Fruit fly (Drosophila melanogaster) whole organism, embryonic: Measurements from ENCODE around the gene CG10317.

Experiments used
- Abd-B ChIP-seq: fragments of 200-800 bp; sonication (Bioruptor generic); optimal IDR thresholded peaks from 2 replicates; lab custom pipeline; 2018; ENCODE audit warnings: missing biosample characterization, mild to moderate bottlenecking, missing genetic modification characterization, moderate library complexity
- Atf-2 ChIP-seq: fragments of 200-800 bp; sonication (Bioruptor generic); optimal IDR thresholded peaks from 2 replicates; lab custom pipeline; 2016; ENCODE audit warnings: missing biosample characterization, missing genetic modification characterization
- CG10366 ChIP-seq: fragments of 200-800 bp; sonication (Bioruptor generic); IDR thresholded peaks from 2 replicates; pipeline ENCODE4 v1.3.6; 2022; ENCODE audit warnings: missing biosample characterization, missing genetic modification characterization
- CG12155 ChIP-seq: fragments of 200-800 bp; sonication (Bioruptor generic); optimal IDR thresholded peaks from 3 replicates; lab custom pipeline; 2016; ENCODE audit warnings: missing biosample characterization, missing genetic modification characterization
- CG31365 ChIP-seq: fragments of 200-800 bp; sonication (Bioruptor generic); optimal IDR thresholded peaks from 2 replicates; lab custom pipeline; 2018; ENCODE audit warnings: missing biosample characterization, mild to moderate bottlenecking, missing genetic modification characterization
- CG31388 ChIP-seq: fragments of 200-800 bp; sonication (Bioruptor generic); optimal IDR thresholded peaks from 2 replicates; lab custom pipeline; 2016; ENCODE audit warnings: missing biosample characterization, missing genetic modification characterization
- CG31441 ChIP-seq: fragments of 200-800 bp; sonication (Bioruptor generic); IDR thresholded peaks from 2 replicates; pipeline ENCODE4 v1.3.6; 2022; ENCODE audit warnings: missing biosample characterization, missing genetic modification characterization
- CG32532 ChIP-seq: fragments of 200-800 bp; sonication (Bioruptor generic); IDR thresholded peaks from 2 replicates; pipeline ENCODE4 v1.3.6; 2022; ENCODE audit warnings: missing biosample characterization, missing genetic modification characterization
- CG32767 ChIP-seq: fragments of 200-800 bp; sonication (Bioruptor generic); IDR thresholded peaks from 2 replicates; pipeline ENCODE4 v1.3.6; 2022; ENCODE audit warnings: missing biosample characterization, missing genetic modification characterization
- CG43689 ChIP-seq: fragments of 200-800 bp; sonication (Bioruptor generic); IDR thresholded peaks from 2 replicates; pipeline ENCODE4 v1.3.6; 2022; ENCODE audit warnings: missing biosample characterization, missing genetic modification characterization
- CG5953 ChIP-seq: fragments of 200-800 bp; sonication (Bioruptor generic); IDR thresholded peaks from 2 replicates; pipeline ENCODE4 v1.3.6; 2022; ENCODE audit warnings: missing biosample characterization, missing genetic modification characterization
- CG7987 ChIP-seq: fragments of 200-800 bp; sonication (Bioruptor generic); optimal IDR thresholded peaks from 2 replicates; lab custom pipeline; 2018; ENCODE audit warnings: missing biosample characterization, mild to moderate bottlenecking, missing genetic modification characterization, moderate library complexity
- CG8924 ChIP-seq: fragments of 200-800 bp; optimal IDR thresholded peaks from 3 replicates; lab custom pipeline; 2019; ENCODE audit warnings: missing biosample characterization, mild to moderate bottlenecking, missing genetic modification characterization, moderate library complexity
- CG8944 ChIP-seq: fragments of 200-800 bp; sonication (Bioruptor generic); optimal IDR thresholded peaks from 3 replicates; lab custom pipeline; 2016; ENCODE audit warnings: missing biosample characterization, missing genetic modification characterization
- CkIIα-i1 ChIP-seq: fragments of 200-800 bp; sonication (Bioruptor generic); IDR thresholded peaks from 2 replicates; pipeline ENCODE4 v1.3.6; 2022; ENCODE audit warnings: missing biosample characterization, missing genetic modification characterization
- CrebB ChIP-seq: fragments of 200-800 bp; sonication (Bioruptor generic); optimal IDR thresholded peaks from 3 replicates; lab custom pipeline; 2018; ENCODE audit warnings: missing biosample characterization, mild to moderate bottlenecking, missing genetic modification characterization
- D19A ChIP-seq: fragments of 200-800 bp; optimal IDR thresholded peaks from 3 replicates; lab custom pipeline; 2019; ENCODE audit warnings: missing biosample characterization, mild to moderate bottlenecking, missing genetic modification characterization, moderate library complexity
- Dek ChIP-seq: fragments of 200-800 bp; sonication (Bioruptor generic); optimal IDR thresholded peaks from 3 replicates; lab custom pipeline; 2019; ENCODE audit warnings: missing biosample characterization, mild to moderate bottlenecking, missing genetic modification characterization, moderate library complexity
- Dip3 ChIP-seq: fragments of 200-800 bp; sonication (Bioruptor generic); optimal IDR thresholded peaks from 3 replicates; lab custom pipeline; 2016; ENCODE audit warnings: missing biosample characterization, missing genetic modification characterization
- Doc3 ChIP-seq: fragments of 200-800 bp; sonication (Bioruptor generic); IDR thresholded peaks from 3 replicates; pipeline ENCODE4 v1.3.6; 2022; ENCODE audit warnings: missing biosample characterization, missing genetic modification characterization; ENCODE audit not compliant: partially characterized antibody
- GATAe ChIP-seq: fragments of 200-800 bp; sonication (Bioruptor generic); conservative IDR thresholded peaks from 2 replicates; pipeline ENCODE4 v1.3.6; 2022; ENCODE audit warnings: missing biosample characterization, missing genetic modification characterization
- NC2α ChIP-seq: fragments of 200-800 bp; sonication (Bioruptor generic); optimal IDR thresholded peaks from 2 replicates; lab custom pipeline; 2016; ENCODE audit warnings: missing biosample characterization, missing genetic modification characterization
- Nf-YB ChIP-seq: fragments of 200-800 bp; sonication (Bioruptor generic); optimal IDR thresholded peaks from 3 replicates; lab custom pipeline; 2019; ENCODE audit warnings: missing biosample characterization, mild to moderate bottlenecking, missing genetic modification characterization, moderate library complexity
- Nf-YC ChIP-seq: fragments of 200-800 bp; optimal IDR thresholded peaks from 3 replicates; lab custom pipeline; 2019; ENCODE audit warnings: missing biosample characterization, mild to moderate bottlenecking, missing genetic modification characterization, moderate library complexity
- Oaz ChIP-seq: fragments of 200-800 bp; sonication (Bioruptor generic); IDR thresholded peaks from 2 replicates; pipeline ENCODE4 v1.3.6; 2022; ENCODE audit warnings: missing biosample characterization, missing genetic modification characterization
- Pdp1 ChIP-seq, 2 experiments: fragments of 200-800 bp; sonication (Bioruptor generic); optimal IDR thresholded peaks; 3 replicates each; lab custom pipeline; 2016; ENCODE audit warnings: missing biosample characterization in 2 of 2, missing genetic modification characterization in 2 of 2, mild to moderate bottlenecking in 1 of 2, moderate library complexity in 1 of 2
- Rfx ChIP-seq: fragments of 200-800 bp; sonication (Bioruptor generic); IDR thresholded peaks from 2 replicates; pipeline ENCODE4 v1.3.6; 2022; ENCODE audit warnings: missing biosample characterization, missing genetic modification characterization
- Trl ChIP-seq, 3 experiments: fragments of >200 bp in 2 of 3; fragments of 200-800 bp in 1 of 3; sonication (Bioruptor generic) in 1 of 3; optimal IDR thresholded peaks; 2 replicates in 1 of 3; 3 replicates in 2 of 3; lab custom pipeline; 2016 to 2017; ENCODE audit warnings: missing biosample characterization in 1 of 3, missing genetic modification characterization in 1 of 3
- ap ChIP-seq: fragments of 200-800 bp; sonication (Bioruptor generic); IDR thresholded peaks from 2 replicates; pipeline ENCODE4 v1.3.6; 2022; ENCODE audit warnings: missing biosample characterization, missing genetic modification characterization
- crol ChIP-seq: fragments of 200-800 bp; sonication (Bioruptor generic); IDR thresholded peaks from 2 replicates; pipeline ENCODE4 v1.3.6; 2022; ENCODE audit warnings: missing biosample characterization, missing genetic modification characterization
- da ChIP-seq: fragments of 200-800 bp; sonication (Bioruptor generic); optimal IDR thresholded peaks from 2 replicates; lab custom pipeline; 2016; ENCODE audit warnings: missing biosample characterization, missing genetic modification characterization
- dan ChIP-seq: fragments of 200-800 bp; sonication (Bioruptor generic); IDR thresholded peaks from 2 replicates; pipeline ENCODE4 v1.3.6; 2022; ENCODE audit warnings: missing biosample characterization, missing genetic modification characterization
- ewg ChIP-seq: fragments of 200-800 bp; sonication (Bioruptor generic); optimal IDR thresholded peaks from 3 replicates; lab custom pipeline; 2017; ENCODE audit warnings: mild to moderate bottlenecking, missing biosample characterization, missing genetic modification reagents, missing genetic modification characterization
- grau ChIP-seq: fragments of 200-800 bp; optimal IDR thresholded peaks from 3 replicates; lab custom pipeline; 2019; ENCODE audit warnings: missing biosample characterization, mild to moderate bottlenecking, missing genetic modification characterization, moderate library complexity
- hbn ChIP-seq: fragments of 200-800 bp; sonication (Bioruptor generic); IDR thresholded peaks from 2 replicates; pipeline ENCODE4 v1.3.6; 2022; ENCODE audit warnings: missing biosample characterization, missing genetic modification characterization; ENCODE audit not compliant: partially characterized antibody
- p53 ChIP-seq: fragments of 200-800 bp; sonication (Bioruptor generic); optimal IDR thresholded peaks from 2 replicates; lab custom pipeline; 2016; ENCODE audit warnings: missing biosample characterization, missing genetic modification characterization
- pan ChIP-seq, 4 experiments: fragments of >200 bp in 3 of 4; fragments of 200-800 bp in 1 of 4; sonication (Bioruptor generic) in 1 of 4; optimal IDR thresholded peaks in 3 of 4; IDR thresholded peaks in 1 of 4; 2 replicates each; pipeline versions ENCODE4 v1.3.6 to Lab custom; 2017 to 2022; ENCODE audit warnings: missing biosample characterization in 2 of 4, missing genetic modification characterization in 2 of 4, mixed read lengths in 1 of 4
- pb ChIP-seq: fragments of 200-800 bp; sonication (Bioruptor generic); optimal IDR thresholded peaks from 3 replicates; lab custom pipeline; 2016; ENCODE audit warnings: missing biosample characterization, missing genetic modification characterization
- phol ChIP-seq: fragments of 200-800 bp; sonication (Bioruptor generic); optimal IDR thresholded peaks from 3 replicates; lab custom pipeline; 2018; ENCODE audit warnings: missing biosample characterization, mild to moderate bottlenecking, missing genetic modification characterization, moderate library complexity
- ro ChIP-seq: fragments of 200-800 bp; sonication (Bioruptor generic); IDR thresholded peaks from 2 replicates; pipeline ENCODE4 v1.3.6; 2022; ENCODE audit warnings: missing biosample characterization, missing genetic modification characterization
- seq ChIP-seq: fragments of 200-800 bp; sonication (Bioruptor generic); IDR thresholded peaks from 2 replicates; pipeline ENCODE4 v1.3.6; 2022; ENCODE audit warnings: missing biosample characterization, missing genetic modification characterization
- slou ChIP-seq: fragments of 200-800 bp; sonication (Bioruptor generic); optimal IDR thresholded peaks from 3 replicates; lab custom pipeline; 2016; ENCODE audit warnings: missing biosample characterization, missing genetic modification characterization
- tap ChIP-seq: fragments of 200-800 bp; optimal IDR thresholded peaks from 3 replicates; lab custom pipeline; 2019; ENCODE audit warnings: missing biosample characterization, mild to moderate bottlenecking, missing genetic modification characterization, moderate library complexity
- tna ChIP-seq: fragments of 200-800 bp; sonication (Bioruptor generic); IDR thresholded peaks from 2 replicates; pipeline ENCODE4 v1.3.6; 2022; ENCODE audit warnings: missing biosample characterization, missing genetic modification characterization; ENCODE audit not compliant: partially characterized antibody
- unc-4 ChIP-seq: fragments of 200-800 bp; sonication (Bioruptor generic); IDR thresholded peaks from 2 replicates; pipeline ENCODE4 v1.3.6; 2022; ENCODE audit warnings: missing biosample characterization, missing genetic modification characterization; ENCODE audit not compliant: partially characterized antibody
- zf30C ChIP-seq: fragments of 200-800 bp; sonication (Bioruptor generic); optimal IDR thresholded peaks from 3 replicates; lab custom pipeline; 2018; ENCODE audit warnings: missing biosample characterization, mild to moderate bottlenecking, missing genetic modification characterization

CG10317 gene

DNA sequence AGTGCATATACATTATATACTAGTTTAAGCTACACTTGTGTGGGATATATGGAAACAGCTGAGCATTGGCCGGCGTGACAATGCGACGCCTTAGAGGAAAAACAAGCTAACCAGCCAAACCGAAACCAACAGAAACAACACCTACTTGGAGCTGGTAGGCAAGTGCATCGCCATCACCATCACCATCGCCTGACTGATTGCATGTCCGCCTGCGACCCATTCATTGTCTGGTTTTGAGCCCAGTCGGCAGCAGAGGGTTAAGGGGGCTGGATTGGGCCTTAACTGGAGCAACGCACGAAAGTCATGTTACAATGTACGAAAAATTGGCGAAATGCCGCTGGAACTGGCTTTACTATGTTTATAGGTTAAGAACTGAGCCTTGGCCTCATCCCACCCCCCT is 16.7 kb upstream of the CG10317 start:
- 0 out of 2 replicates have a peak, but pooled peaks have one; percentile 27 for TF ChIP-seq ro (GFP tag; lab: Robert Waterston, UW)
- no peak for TF ChIP-seq CG31365 (tag; lab: Kevin White, UChicago)
- no peak for TF ChIP-seq tap (tag; lab: Kevin White, UChicago)

DNA sequence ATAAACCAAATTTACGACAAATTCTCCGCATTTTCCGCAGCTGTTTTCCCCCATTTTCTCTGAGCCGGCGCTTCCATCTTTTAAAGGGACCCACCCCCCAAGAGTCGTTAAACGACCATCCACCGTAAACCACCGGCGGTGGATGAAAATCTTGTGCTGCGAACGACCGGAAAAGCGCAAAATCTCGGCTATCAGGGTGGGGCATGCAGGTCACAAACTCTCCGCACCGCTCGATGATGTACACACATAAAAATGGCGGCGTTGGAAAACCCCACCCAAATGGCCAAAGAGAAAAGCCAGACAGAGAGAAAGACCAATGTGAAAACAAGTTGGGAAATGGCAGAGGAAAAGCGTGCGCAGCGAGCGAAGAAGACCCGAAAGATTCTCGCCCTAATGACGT is 15.3 kb upstream of the CG10317 start:
- TF ChIP-seq ap (GFP tag; lab: Robert Waterston, UW) (no peak), zf30C (GFP tag; lab: Kevin White, UChicago) (no peak), Oaz (GFP tag; lab: Robert Waterston, UW) (no peak), CrebB (tag; lab: Kevin White, UChicago) (no peak), phol (tag; lab: Kevin White, UChicago) (peak; percentile 33), Atf-2 (GFP tag; lab: Kevin White, UChicago) (no peak), tna (GFP tag; lab: Robert Waterston, UW) (no peak), pan (optimal IDR thresholded peaks at IDR 0.05; lab: Kevin White, UChicago) (no peak), pan (GFP tag; optimal IDR thresholded peaks at IDR 0.05 in 1 of 2, IDR thresholded peaks at IDR 0.05 in 1 of 2) (no peak), CkIIα-i1 (GFP tag; lab: Robert Waterston, UW) (no peak), CG8944 (GFP tag; lab: Kevin White, UChicago) (no peak), slou (GFP tag; lab: Kevin White, UChicago) (no peak), dan (GFP tag; lab: Robert Waterston, UW) (no peak), CG8924 (tag; lab: Kevin White, UChicago) (no peak), GATAe (no peak), NC2α (GFP tag; lab: Kevin White, UChicago) (no peak), p53 (no peak), D19A (tag; lab: Kevin White, UChicago) (no peak), Abd-B (GFP tag; lab: Kevin White, UChicago) (no peak), CG32532 (GFP tag; lab: Robert Waterston, UW) (no peak), da (GFP tag; lab: Kevin White, UChicago) (no peak), CG7987 (GFP tag; lab: Kevin White, UChicago) (no peak), CG31388 (GFP tag; lab: Kevin White, UChicago) (no peak), CG5953 (GFP tag; lab: Robert Waterston, UW) (no peak), Nf-YB (peak; percentile 87), Dek (tag; lab: Kevin White, UChicago) (no peak), Dip3 (GFP tag; lab: Kevin White, UChicago) (no peak), pb (GFP tag; lab: Kevin White, UChicago) (no peak), ewg (GFP tag; lab: Kevin White, UChicago) (peak; percentile 20), hbn (GFP tag; lab: Robert Waterston, UW) (no peak), Doc3 (GFP tag; lab: Robert Waterston, UW) (no peak), CG31441 (no peak), grau (no peak), Nf-YC (peak; percentile 90), Rfx (no peak), seq (GFP tag; lab: Robert Waterston, UW) (peak; percentile 88), crol (GFP tag; lab: Robert Waterston, UW) (0 out of 2 replicates have a peak, but pooled peaks have one; percentile 24), CG10366 (no peak), Pdp1 (GFP tag; optimal IDR thresholded peaks at IDR 0.05; lab: Kevin White, UChicago) (no peak), CG43689 (GFP tag; lab: Robert Waterston, UW) (no peak), unc-4 (no peak), Trl (optimal IDR thresholded peaks at IDR 0.05; lab: Kevin White, UChicago) (no peak), Trl (GFP tag; optimal IDR thresholded peaks at IDR 0.05; lab: Kevin White, UChicago) (no peak), CG12155 (GFP tag; lab: Kevin White, UChicago) (no peak), CG32767 (GFP tag; lab: Robert Waterston, UW) (peak; percentile 67; the same call in 1 of the 2 replicates)
